Worm (Caenorhabditis elegans): ENCODE measurements around the gene F14D2.14.

DNA sequence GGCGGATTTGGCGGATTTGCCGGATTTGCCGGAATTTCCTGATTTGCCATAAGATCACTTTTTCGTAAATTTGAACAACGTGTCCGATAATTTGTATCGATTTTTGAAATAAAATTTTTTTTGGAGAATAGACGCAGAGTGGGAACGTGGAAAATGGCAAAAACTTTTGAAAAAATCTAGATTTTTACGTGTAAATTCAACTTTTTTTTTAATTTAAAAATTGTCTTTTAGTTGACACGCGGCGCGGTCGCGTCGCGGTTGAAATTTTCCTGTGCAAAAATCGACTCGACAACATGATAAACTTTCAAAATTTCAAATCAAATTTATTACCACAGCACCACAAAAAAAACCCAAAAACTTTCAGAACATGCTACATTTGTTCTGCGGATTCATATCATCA is 47.7 kb upstream of the F14D2.14 start, which contains the start of gene nep-20:
- TF ChIP-seq zfp-2 (tag; optimal IDR thresholded peaks at IDR 0.05) (no peak), lsy-2 (tag; optimal IDR thresholded peaks at IDR 0.05) (no peak)

Measured in whole organism, L4 larva.